Worm (Caenorhabditis elegans) whole organism, young adult: ENCODE data around the gene isw-1.
"Not testable (repeated sequence)": the region's sequence is repeated elsewhere in the genome, so short reads cannot be mapped to it uniquely, and the experiment has no call there.

Experiments used
- B0261.1 ChIP-seq: sonication (generic microtip); optimal IDR thresholded peaks from 2 replicates; lab custom pipeline; 2016; ENCODE audit warnings: mild to moderate bottlenecking, missing genetic modification characterization, moderate library complexity, missing compliant biosample characterization
- C17E4.6 ChIP-seq: fragments of 200-800 bp; sonication (Bioruptor generic); IDR thresholded peaks from 2 replicates; pipeline ENCODE4 v1.3.6; 2022; ENCODE audit warnings: missing genetic modification reagents, missing genetic modification characterization, missing compliant biosample characterization
- D2030.7 ChIP-seq: fragments of 200-800 bp; sonication (Bioruptor generic); IDR thresholded peaks from 2 replicates; pipeline ENCODE4 v1.3.6; 2022; ENCODE audit warnings: missing genetic modification reagents, missing genetic modification characterization, missing compliant biosample characterization
- F10E7.11 ChIP-seq: sonication (generic microtip); optimal IDR thresholded peaks from 2 replicates; lab custom pipeline; 2017; ENCODE audit warnings: mild to moderate bottlenecking, missing genetic modification characterization, moderate library complexity, missing compliant biosample characterization
- F37B4.10 ChIP-seq: fragments of 200-800 bp; sonication (Bioruptor generic); IDR thresholded peaks from 2 replicates; pipeline ENCODE4 v1.3.6; 2022; ENCODE audit warnings: missing genetic modification characterization, missing compliant biosample characterization
- F39B2.1 ChIP-seq: fragments of 200-800 bp; sonication (Bioruptor generic); IDR thresholded peaks from 2 replicates; pipeline ENCODE4 v1.3.6; 2022; ENCODE audit warnings: missing genetic modification reagents, missing genetic modification characterization, missing compliant biosample characterization
- K11D2.4 ChIP-seq: fragments of 200-800 bp; sonication (Bioruptor generic); IDR thresholded peaks from 2 replicates; pipeline ENCODE4 v1.3.6; 2022; ENCODE audit warnings: missing genetic modification reagents, missing genetic modification characterization, missing compliant biosample characterization
- K12H6.12 ChIP-seq: fragments of 200-800 bp; sonication (Bioruptor generic); optimal IDR thresholded peaks from 2 replicates; lab custom pipeline; 2018; ENCODE audit warnings: mild to moderate bottlenecking, missing genetic modification characterization, missing compliant biosample characterization
- Y53G8AR.9 ChIP-seq: fragments of 200-800 bp; sonication (Bioruptor generic); conservative IDR thresholded peaks from 2 replicates; pipeline ENCODE4 v1.3.6; 2022; ENCODE audit warnings: missing genetic modification reagents, missing genetic modification characterization, missing compliant biosample characterization
- Y56A3A.18 ChIP-seq: fragments of 200-800 bp; sonication (Bioruptor generic); IDR thresholded peaks from 2 replicates; pipeline ENCODE4 v1.3.6; 2022; ENCODE audit warnings: missing genetic modification reagents, missing genetic modification characterization, missing compliant biosample characterization
- ama-1 ChIP-seq, 3 experiments: fragments of 150-350 bp in 1 of 3; sonication (generic microtip) in 2 of 3; optimal IDR thresholded peaks; 2 replicates each; lab custom pipeline; 2014 to 2018; ENCODE audit warnings: missing biosample characterization in 2 of 3, missing genetic modification characterization in 2 of 3, missing genetic modification reagents in 2 of 3
- aptf-3 ChIP-seq: fragments of 200-800 bp; sonication (Bioruptor generic); IDR thresholded peaks from 2 replicates; pipeline ENCODE4 v1.3.6; 2022; ENCODE audit warnings: missing genetic modification characterization, missing compliant biosample characterization
- atf-7 ChIP-seq: sonication (generic microtip); optimal IDR thresholded peaks from 2 replicates; lab custom pipeline; 2017; ENCODE audit warnings: mild to moderate bottlenecking, missing genetic modification characterization, missing compliant biosample characterization
- attf-3 ChIP-seq: fragments of 200-800 bp; sonication (Bioruptor generic); conservative IDR thresholded peaks from 2 replicates; pipeline ENCODE4 v1.3.6; 2022; ENCODE audit warnings: missing genetic modification reagents, missing genetic modification characterization, missing compliant biosample characterization
- cebp-2 ChIP-seq: fragments of 200-800 bp; sonication (Bioruptor generic); IDR thresholded peaks from 2 replicates; pipeline ENCODE4 v1.3.6; 2022; ENCODE audit warnings: missing genetic modification characterization, missing compliant biosample characterization
- ceh-100 ChIP-seq: fragments of 200-800 bp; sonication (Bioruptor generic); IDR thresholded peaks from 2 replicates; pipeline ENCODE4 v1.3.6; 2022; ENCODE audit warnings: missing genetic modification reagents, missing genetic modification characterization, missing compliant biosample characterization
- ceh-58 ChIP-seq: fragments of 200-800 bp; sonication (Bioruptor generic); IDR thresholded peaks from 2 replicates; pipeline ENCODE4 v1.3.6; 2022; ENCODE audit warnings: missing genetic modification characterization, missing compliant biosample characterization
- ceh-79 ChIP-seq: sonication (generic microtip); optimal IDR thresholded peaks from 2 replicates; lab custom pipeline; 2017; ENCODE audit warnings: mild to moderate bottlenecking, missing genetic modification characterization, missing compliant biosample characterization
- egl-44 ChIP-seq: fragments of 200-800 bp; sonication (Bioruptor generic); IDR thresholded peaks from 2 replicates; pipeline ENCODE4 v1.3.6; 2022; ENCODE audit warnings: missing genetic modification reagents, missing genetic modification characterization, missing compliant biosample characterization
- egrh-3 ChIP-seq: fragments of 200-800 bp; sonication (Bioruptor generic); IDR thresholded peaks from 2 replicates; pipeline ENCODE4 v1.3.6; 2022; ENCODE audit warnings: missing genetic modification reagents, missing genetic modification characterization, missing compliant biosample characterization
- fkh-3 ChIP-seq: sonication (generic microtip); optimal IDR thresholded peaks from 2 replicates; lab custom pipeline; 2016; ENCODE audit warnings: mild to moderate bottlenecking, missing genetic modification characterization, missing compliant biosample characterization
- hmg-1.2 ChIP-seq: fragments of 200-800 bp; sonication (Bioruptor generic); IDR thresholded peaks from 2 replicates; pipeline ENCODE4 v1.3.6; 2022; ENCODE audit warnings: missing genetic modification reagents, missing genetic modification characterization, missing compliant biosample characterization
- lir-1 ChIP-seq: fragments of 200-800 bp; sonication (Bioruptor generic); conservative IDR thresholded peaks from 2 replicates; pipeline ENCODE4 v1.3.6; 2022; ENCODE audit warnings: missing genetic modification reagents, missing genetic modification characterization, missing compliant biosample characterization
- madf-3 ChIP-seq: fragments of 200-800 bp; sonication (Bioruptor generic); IDR thresholded peaks from 2 replicates; pipeline ENCODE4 v1.3.6; 2022; ENCODE audit warnings: missing genetic modification reagents, missing genetic modification characterization, missing compliant biosample characterization
- mcd-1 ChIP-seq: fragments of 200-800 bp; sonication (Bioruptor generic); IDR thresholded peaks from 2 replicates; pipeline ENCODE4 v1.3.6; 2022; ENCODE audit warnings: missing genetic modification reagents, missing genetic modification characterization, missing compliant biosample characterization
- mel-28 ChIP-seq: sonication (generic microtip); optimal IDR thresholded peaks from 2 replicates; lab custom pipeline; 2016; ENCODE audit warnings: borderline replicate concordance, mild to moderate bottlenecking, missing genetic modification characterization, missing compliant biosample characterization
- rpc-1 ChIP-seq, 2 experiments: fragments of 150-350 bp in 1 of 2; sonication (generic microtip) in 1 of 2; optimal IDR thresholded peaks; 2 replicates each; lab custom pipeline; 2014 to 2018; ENCODE audit warnings: missing biosample characterization in 1 of 2, missing genetic modification characterization in 1 of 2, missing genetic modification reagents in 1 of 2, missing genotype in 1 of 2
- sdz-38 ChIP-seq: sonication (generic microtip); optimal IDR thresholded peaks from 2 replicates; lab custom pipeline; 2016; ENCODE audit warnings: missing genotype, missing genetic modification characterization, missing compliant biosample characterization
- snpc-1.1 ChIP-seq: sonication (generic microtip); optimal IDR thresholded peaks from 2 replicates; lab custom pipeline; 2017; ENCODE audit warnings: missing genetic modification characterization, mild to moderate bottlenecking, missing compliant biosample characterization, antibody characterized with exemption, moderate library complexity, missing genotype, missing genetic modification reagents; ENCODE audit not compliant: insufficient read depth
- snpc-3.4 ChIP-seq: sonication (generic microtip); optimal IDR thresholded peaks from 2 replicates; lab custom pipeline; 2017; ENCODE audit warnings: missing genetic modification characterization, mild to moderate bottlenecking, missing compliant biosample characterization, antibody characterized with exemption, moderate library complexity, missing genotype, missing genetic modification reagents
- somi-1 ChIP-seq: fragments of 200-800 bp; sonication (Bioruptor generic); optimal IDR thresholded peaks from 2 replicates; lab custom pipeline; 2018; ENCODE audit warnings: mild to moderate bottlenecking, missing genetic modification characterization, missing compliant biosample characterization
- tbp1 ChIP-seq: fragments of 200-800 bp; sonication (Bioruptor generic); optimal IDR thresholded peaks from 2 replicates; lab custom pipeline; 2018; ENCODE audit warnings: mild to moderate bottlenecking, missing genetic modification characterization, missing compliant biosample characterization
- ztf-18 ChIP-seq: sonication (generic microtip); optimal IDR thresholded peaks from 2 replicates; lab custom pipeline; 2016; ENCODE audit warnings: missing genotype, mild to moderate bottlenecking, missing genetic modification characterization, missing compliant biosample characterization
- ztf-25 ChIP-seq: fragments of 200-800 bp; sonication (Bioruptor generic); IDR thresholded peaks from 2 replicates; pipeline ENCODE4 v1.3.6; 2022; ENCODE audit warnings: missing genetic modification reagents, missing genetic modification characterization, missing compliant biosample characterization
- ztf-28 ChIP-seq: fragments of 200-800 bp; sonication (Bioruptor generic); IDR thresholded peaks from 2 replicates; pipeline ENCODE4 v1.3.6; 2022; ENCODE audit warnings: missing genetic modification reagents, missing genetic modification characterization, missing compliant biosample characterization
- ztf-6 ChIP-seq: fragments of 200-800 bp; sonication (Bioruptor generic); IDR thresholded peaks from 2 replicates; pipeline ENCODE4 v1.3.6; 2022; ENCODE audit warnings: missing genetic modification reagents, missing genetic modification characterization, missing compliant biosample characterization

The isw-1 gene

ce11 chrIII:6670737-6671242 lies 39.1 kb downstream of the isw-1 start:
- TF ChIP-seq ceh-79 (no peak), snpc-3.4 (tag; lab: Kevin White, UChicago) (no peak), ceh-100 (GFP tag; lab: Robert Waterston, UW) (no peak), ztf-6 (GFP tag; lab: Robert Waterston, UW) (no peak), madf-3 (GFP tag; lab: Robert Waterston, UW) (no peak), ama-1 (optimal IDR thresholded peaks at IDR 0.05; lab: Kevin White, UChicago) (no peak), ama-1 (GFP tag; optimal IDR thresholded peaks at IDR 0.05; lab: Kevin White, UChicago) (no peak), atf-7 (no peak), snpc-1.1 (tag; lab: Kevin White, UChicago) (no peak), somi-1 (GFP tag; lab: Kevin White, UChicago) (no peak), fkh-3 (tag; lab: Kevin White, UChicago) (no peak), Y56A3A.18 (GFP tag; lab: Robert Waterston, UW) (no peak), F39B2.1 (no peak), F10E7.11 (tag; lab: Kevin White, UChicago) (no peak), C17E4.6 (no peak), F37B4.10 (GFP tag; lab: Robert Waterston, UW) (no peak), mel-28 (tag; lab: Kevin White, UChicago) (no peak), ztf-18 (tag; lab: Kevin White, UChicago) (no peak)
- TF ChIP-seq, all 124 proteins: peak for 0

ce11 chrIII:6661660-6662059 lies 48.2 kb downstream of the isw-1 start:
- TF ChIP-seq mcd-1 (GFP tag; lab: Robert Waterston, UW) = peak; percentile 47
- peak; percentile 85 for TF ChIP-seq tbp1
- TF ChIP-seq ztf-28 (GFP tag; lab: Robert Waterston, UW) = 0 out of 2 replicates have a peak, but pooled peaks have one; percentile 58
- peak; percentile 80 for TF ChIP-seq hmg-1.2
- 0 out of 2 replicates have a peak, but pooled peaks have one; percentile 81 for TF ChIP-seq aptf-3 (GFP tag; lab: Robert Waterston, UW)
- TF ChIP-seq D2030.7 (GFP tag; lab: Robert Waterston, UW) = peak; percentile 21; the same call in 1 of the 2 replicates
- TF ChIP-seq egl-44 (GFP tag; lab: Robert Waterston, UW) = peak; percentile 82; the same call in 1 of the 2 replicates
- TF ChIP-seq K11D2.4 (GFP tag; lab: Robert Waterston, UW) = 0 out of 2 replicates have a peak, but pooled peaks have one; percentile 29
- peak; percentile 59 for TF ChIP-seq attf-3 (GFP tag; lab: Robert Waterston, UW)
- peak; percentile 66 for TF ChIP-seq B0261.1 (tag; lab: Kevin White, UChicago)
- 0 out of 2 replicates have a peak, but pooled peaks have one; percentile 66 for TF ChIP-seq ceh-58 (GFP tag; lab: Robert Waterston, UW)
- TF ChIP-seq ztf-25 = 0 out of 2 replicates have a peak, but pooled peaks have one; percentile 70
- peak; percentile 35; the same call in 1 of the 2 replicates for TF ChIP-seq egrh-3 (GFP tag; lab: Robert Waterston, UW)
- peak; percentile 53; the same call in 1 of the 2 replicates for TF ChIP-seq ceh-100 (GFP tag; lab: Robert Waterston, UW)
- TF ChIP-seq Y53G8AR.9 (GFP tag; lab: Robert Waterston, UW) = peak; percentile 59; the same call in 1 of the 2 replicates
- TF ChIP-seq rpc-1 (optimal IDR thresholded peaks at IDR 0.05; lab: Kevin White, UChicago) = not testable (repeated sequence)
- TF ChIP-seq rpc-1 (tag; optimal IDR thresholded peaks at IDR 0.05; lab: Kevin White, UChicago) = peak; percentile 60
- TF ChIP-seq cebp-2 (GFP tag; lab: Robert Waterston, UW) = 0 out of 2 replicates have a peak, but pooled peaks have one; percentile 67
- TF ChIP-seq Y56A3A.18 (GFP tag; lab: Robert Waterston, UW) = peak; percentile 81; the same call in 1 of the 2 replicates

- no peak for TF ChIP-seq lir-1 (GFP tag; lab: Robert Waterston, UW)
- peak; percentile 35 for TF ChIP-seq K12H6.12 (tag; lab: Kevin White, UChicago)
- TF ChIP-seq ceh-100 (GFP tag; lab: Robert Waterston, UW) = no peak
- no peak for TF ChIP-seq sdz-38 (tag; lab: Kevin White, UChicago)
These were observed 54.1 kb downstream of the isw-1 start for ce11 chrIII:6655830-6656229.
